Fruit fly (Drosophila melanogaster) whole organism, embryonic: Measurements from ENCODE around the gene drl.

Source experiments
- Ada2b ChIP-seq: fragments of 200-800 bp; sonication (Bioruptor generic); IDR thresholded peaks from 2 replicates; pipeline ENCODE4 v1.3.6; 2022; ENCODE audit warnings: missing biosample characterization, missing genetic modification characterization
- Adf1 ChIP-seq: fragments of 200-800 bp; sonication (Bioruptor generic); IDR thresholded peaks from 2 replicates; pipeline ENCODE4 v1.3.6; 2022; ENCODE audit warnings: missing biosample characterization, missing genetic modification characterization
- CG10959 ChIP-seq: fragments of 200-800 bp; sonication (Bioruptor generic); IDR thresholded peaks from 2 replicates; pipeline ENCODE4 v1.3.6; 2022; ENCODE audit warnings: missing biosample characterization, missing genetic modification characterization
- CG11093 ChIP-seq: fragments of 200-800 bp; sonication (Bioruptor generic); IDR thresholded peaks from 3 replicates; pipeline ENCODE4 v1.3.6; 2022; ENCODE audit warnings: missing biosample characterization, missing genetic modification characterization
- CG12769 ChIP-seq: fragments of 200-800 bp; sonication (Bioruptor generic); optimal IDR thresholded peaks from 2 replicates; lab custom pipeline; 2019; ENCODE audit warnings: missing biosample characterization, mild to moderate bottlenecking, missing genetic modification characterization, moderate library complexity
- CG13296 ChIP-seq: fragments of 200-800 bp; sonication (Bioruptor generic); optimal IDR thresholded peaks from 3 replicates; lab custom pipeline; 2018; ENCODE audit warnings: missing biosample characterization, mild to moderate bottlenecking, missing genetic modification characterization
- CG14014 ChIP-seq: fragments of 200-800 bp; sonication (Bioruptor generic); IDR thresholded peaks from 2 replicates; pipeline ENCODE4 v1.3.6; 2022; ENCODE audit warnings: missing biosample characterization, missing genetic modification characterization
- CG15514 ChIP-seq: fragments of 200-800 bp; sonication (Bioruptor generic); optimal IDR thresholded peaks from 3 replicates; lab custom pipeline; 2017; ENCODE audit warnings: missing biosample characterization, missing genetic modification characterization, mild to moderate bottlenecking, moderate library complexity, missing genetic modification reagents
- CG1602 ChIP-seq: fragments of 200-800 bp; sonication (Bioruptor generic); optimal IDR thresholded peaks from 3 replicates; lab custom pipeline; 2016; ENCODE audit warnings: missing biosample characterization, missing genetic modification characterization
- CG2678 ChIP-seq: fragments of 200-800 bp; sonication (Bioruptor generic); optimal IDR thresholded peaks from 3 replicates; lab custom pipeline; 2019; ENCODE audit warnings: missing biosample characterization, mild to moderate bottlenecking, missing genetic modification characterization, moderate library complexity
- CG33557 ChIP-seq: fragments of 200-800 bp; sonication (Bioruptor generic); optimal IDR thresholded peaks from 2 replicates; lab custom pipeline; 2019; ENCODE audit warnings: missing biosample characterization, mild to moderate bottlenecking, missing genetic modification characterization, moderate library complexity
- CG3407 ChIP-seq: fragments of 200-800 bp; sonication (Bioruptor generic); optimal IDR thresholded peaks from 2 replicates; lab custom pipeline; 2018; ENCODE audit warnings: missing biosample characterization, mild to moderate bottlenecking, missing genetic modification characterization
- CG6683 ChIP-seq: fragments of 200-800 bp; sonication (Bioruptor generic); optimal IDR thresholded peaks from 2 replicates; lab custom pipeline; 2017; ENCODE audit warnings: missing biosample characterization, mild to moderate bottlenecking, missing genetic modification characterization, missing genetic modification reagents
- CG6854 ChIP-seq: fragments of 200-800 bp; sonication (Bioruptor generic); optimal IDR thresholded peaks from 3 replicates; lab custom pipeline; 2017; ENCODE audit warnings: missing biosample characterization, mild to moderate bottlenecking, missing genetic modification characterization
- CG7372 ChIP-seq: fragments of 200-800 bp; sonication (Bioruptor generic); IDR thresholded peaks from 2 replicates; pipeline ENCODE4 v1.3.6; 2022; ENCODE audit warnings: missing biosample characterization, missing genetic modification characterization
- CG7556 ChIP-seq: fragments of 200-800 bp; sonication (Bioruptor generic); optimal IDR thresholded peaks from 2 replicates; lab custom pipeline; 2017; ENCODE audit warnings: missing biosample characterization, mild to moderate bottlenecking, missing genetic modification characterization
- CG8924 ChIP-seq: fragments of 200-800 bp; optimal IDR thresholded peaks from 3 replicates; lab custom pipeline; 2019; ENCODE audit warnings: missing biosample characterization, mild to moderate bottlenecking, missing genetic modification characterization, moderate library complexity
- CrebB ChIP-seq: fragments of 200-800 bp; sonication (Bioruptor generic); optimal IDR thresholded peaks from 3 replicates; lab custom pipeline; 2018; ENCODE audit warnings: missing biosample characterization, mild to moderate bottlenecking, missing genetic modification characterization
- HHEX ChIP-seq: fragments of 200-800 bp; sonication (Bioruptor generic); optimal IDR thresholded peaks from 3 replicates; lab custom pipeline; 2017; ENCODE audit warnings: missing biosample characterization, mild to moderate bottlenecking, missing genetic modification characterization, missing genetic modification reagents
- Hr3 ChIP-seq: fragments of 200-800 bp; sonication (Bioruptor generic); optimal IDR thresholded peaks from 3 replicates; lab custom pipeline; 2016; ENCODE audit warnings: missing biosample characterization, missing genetic modification characterization
- Med ChIP-seq: fragments of 200-800 bp; sonication (Bioruptor generic); peaks from one replicate; lab custom pipeline; 2016; ENCODE audit warnings: missing biosample characterization, missing genetic modification characterization, mild to moderate bottlenecking, inconsistent platforms, moderate library complexity
- Ravus ChIP-seq: fragments of 200-800 bp; sonication (Bioruptor generic); IDR thresholded peaks from 2 replicates; pipeline ENCODE4 v1.3.6; 2022; ENCODE audit warnings: missing biosample characterization, missing genetic modification characterization
- Six4 ChIP-seq: fragments of 200-800 bp; sonication (Bioruptor generic); optimal IDR thresholded peaks from 2 replicates; lab custom pipeline; 2016; ENCODE audit warnings: missing biosample characterization, missing genetic modification characterization
- Stat92E ChIP-seq, 3 experiments: fragments of >200 bp in 2 of 3; fragments of 200-800 bp in 1 of 3; sonication (Bioruptor generic) in 1 of 3; optimal IDR thresholded peaks; 2 replicates each; lab custom pipeline; 2017 to 2019; ENCODE audit warnings: missing biosample characterization in 3 of 3, missing genetic modification characterization in 3 of 3, mild to moderate bottlenecking in 1 of 3, moderate library complexity in 1 of 3
- cg ChIP-seq: fragments of 200-800 bp; sonication (Bioruptor generic); optimal IDR thresholded peaks from 3 replicates; lab custom pipeline; 2019; ENCODE audit warnings: missing biosample characterization, mild to moderate bottlenecking, missing genetic modification characterization, moderate library complexity
- chinmo ChIP-seq: fragments of 200-800 bp; sonication (Bioruptor generic); IDR thresholded peaks from 4 replicates; pipeline ENCODE4 v1.3.6; 2022; ENCODE audit warnings: missing biosample characterization, missing genetic modification characterization; ENCODE audit not compliant: partially characterized antibody
- corto ChIP-seq: fragments of 200-800 bp; sonication (Bioruptor generic); optimal IDR thresholded peaks from 2 replicates; lab custom pipeline; 2016; ENCODE audit warnings: missing biosample characterization, mild to moderate bottlenecking, missing genetic modification characterization, moderate library complexity
- croc ChIP-seq: fragments of 200-800 bp; sonication (Bioruptor generic); conservative IDR thresholded peaks from 3 replicates; pipeline ENCODE4 v1.3.6; 2022; ENCODE audit warnings: missing biosample characterization, missing genetic modification characterization
- dmrt11E ChIP-seq: fragments of 200-800 bp; sonication (Bioruptor generic); optimal IDR thresholded peaks from 3 replicates; lab custom pipeline; 2018; ENCODE audit warnings: missing biosample characterization, mild to moderate bottlenecking, missing genetic modification characterization, moderate library complexity
- fd64A ChIP-seq: fragments of 200-800 bp; sonication (Bioruptor generic); optimal IDR thresholded peaks from 3 replicates; lab custom pipeline; 2018; ENCODE audit warnings: missing biosample characterization, mild to moderate bottlenecking, missing genetic modification characterization
- gcm ChIP-seq: fragments of 200-800 bp; sonication (Bioruptor generic); optimal IDR thresholded peaks from 2 replicates; lab custom pipeline; 2019; ENCODE audit warnings: missing biosample characterization, mild to moderate bottlenecking, missing genetic modification characterization, moderate library complexity
- gcm2 ChIP-seq: fragments of 200-800 bp; sonication (Bioruptor generic); optimal IDR thresholded peaks from 2 replicates; lab custom pipeline; 2016; ENCODE audit warnings: missing biosample characterization, missing genetic modification characterization
- ham ChIP-seq: fragments of 200-800 bp; sonication (Bioruptor generic); IDR thresholded peaks from 2 replicates; pipeline ENCODE4 v1.3.6; 2022; ENCODE audit warnings: missing biosample characterization, missing genetic modification characterization
- jigr1 ChIP-seq: fragments of 200-800 bp; sonication (Bioruptor generic); IDR thresholded peaks from 3 replicates; pipeline ENCODE4 v1.3.6; 2022; ENCODE audit warnings: missing biosample characterization, missing genetic modification characterization
- lola ChIP-seq, 3 experiments: fragments of >200 bp in 2 of 3; fragments of 200-800 bp in 1 of 3; sonication (Bioruptor generic) in 1 of 3; optimal IDR thresholded peaks; 2 replicates each; lab custom pipeline; 2017 to 2019; ENCODE audit warnings: missing biosample characterization in 3 of 3, missing genetic modification characterization in 3 of 3, mild to moderate bottlenecking in 1 of 3, moderate library complexity in 1 of 3
- mirr ChIP-seq: fragments of 200-800 bp; sonication (Bioruptor generic); optimal IDR thresholded peaks from 3 replicates; lab custom pipeline; 2018; ENCODE audit warnings: missing biosample characterization, mild to moderate bottlenecking, missing genetic modification characterization
- p53 ChIP-seq: fragments of 200-800 bp; sonication (Bioruptor generic); optimal IDR thresholded peaks from 2 replicates; lab custom pipeline; 2016; ENCODE audit warnings: missing biosample characterization, missing genetic modification characterization
- pfk ChIP-seq: fragments of 200-800 bp; sonication (Bioruptor generic); optimal IDR thresholded peaks from 2 replicates; lab custom pipeline; 2018; ENCODE audit warnings: missing biosample characterization, mild to moderate bottlenecking, missing genetic modification characterization, moderate library complexity
- pnt ChIP-seq: fragments of 200-800 bp; sonication (Bioruptor generic); optimal IDR thresholded peaks from 3 replicates; lab custom pipeline; 2016; ENCODE audit warnings: missing biosample characterization, missing genetic modification characterization
- rib ChIP-seq: fragments of 200-800 bp; sonication (Bioruptor generic); IDR thresholded peaks from 2 replicates; pipeline ENCODE4 v1.3.6; 2022; ENCODE audit warnings: missing biosample characterization, missing genetic modification characterization
- row ChIP-seq: fragments of 200-800 bp; sonication (Bioruptor generic); IDR thresholded peaks from 3 replicates; pipeline ENCODE4 v1.3.6; 2022; ENCODE audit warnings: missing biosample characterization, missing genetic modification characterization
- shn ChIP-seq: fragments of 200-800 bp; sonication (Bioruptor generic); optimal IDR thresholded peaks from 3 replicates; lab custom pipeline; 2016; ENCODE audit warnings: missing biosample characterization, missing genetic modification characterization
- stc ChIP-seq: fragments of 200-800 bp; sonication (Bioruptor generic); IDR thresholded peaks from 2 replicates; pipeline ENCODE4 v1.3.6; 2022; ENCODE audit warnings: missing biosample characterization, missing genetic modification characterization
- tap ChIP-seq: fragments of 200-800 bp; optimal IDR thresholded peaks from 3 replicates; lab custom pipeline; 2019; ENCODE audit warnings: missing biosample characterization, mild to moderate bottlenecking, missing genetic modification characterization, moderate library complexity
- unpg ChIP-seq: fragments of 200-800 bp; sonication (Bioruptor generic); optimal IDR thresholded peaks from 3 replicates; lab custom pipeline; 2018; ENCODE audit warnings: missing biosample characterization, mild to moderate bottlenecking, missing genetic modification characterization, moderate library complexity

drl gene

DNA sequence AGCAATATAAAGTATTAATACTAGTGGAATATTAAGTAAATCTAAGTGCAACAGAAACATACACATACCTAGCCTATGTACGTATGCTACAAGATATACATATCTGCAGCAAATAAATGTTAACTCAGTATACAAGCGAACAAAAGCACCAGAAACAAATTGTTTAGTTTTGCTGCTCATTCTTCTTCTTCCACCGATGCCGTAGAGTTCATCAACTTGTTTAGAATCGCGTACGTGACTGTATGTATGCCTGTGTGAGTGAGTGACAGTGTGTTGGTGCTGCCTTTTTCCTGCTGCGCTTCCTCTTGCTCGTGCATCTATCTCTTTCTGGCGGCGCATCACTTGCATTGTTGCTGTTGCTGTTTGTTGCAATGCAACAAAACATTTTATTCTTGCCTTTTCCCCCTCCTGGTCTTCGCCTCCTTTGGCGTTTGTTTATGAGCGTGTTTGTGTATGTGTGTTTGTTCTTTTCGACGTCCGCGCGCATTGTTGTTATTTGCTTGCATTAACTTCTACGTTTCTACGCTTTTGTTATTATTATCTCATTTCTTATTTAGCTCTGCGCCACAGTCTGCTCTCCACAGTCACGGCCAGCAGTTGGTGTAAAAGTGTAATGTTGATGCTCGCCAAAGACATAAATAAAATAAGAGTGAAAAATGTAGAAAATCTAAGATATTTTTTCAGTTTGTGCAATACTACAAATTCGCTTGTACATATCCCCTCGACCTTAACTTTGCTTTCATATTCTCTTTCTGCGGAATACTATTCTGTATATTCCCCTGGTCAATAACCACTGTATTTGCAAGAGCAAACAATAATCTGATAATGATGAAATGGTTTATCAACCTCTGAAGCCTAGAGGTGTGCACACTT, 31.2 kb upstream of the drl start (continued):
- TF ChIP-seq pnt (GFP tag; lab: Kevin White, UChicago) = peak; percentile 31
- peak; percentile 15 for TF ChIP-seq CG8924
- TF ChIP-seq tap (tag; lab: Kevin White, UChicago) = peak; percentile 18
- TF ChIP-seq CG1602 (GFP tag; lab: Kevin White, UChicago) = peak; percentile 25
- peak; percentile 48 for TF ChIP-seq CG2678 (tag; lab: Kevin White, UChicago)
- TF ChIP-seq dmrt11E (tag; lab: Kevin White, UChicago) = peak; percentile 19
- no peak for TF ChIP-seq Ravus
- peak; percentile 1 for TF ChIP-seq p53 (GFP tag; lab: Kevin White, UChicago)
- TF ChIP-seq lola (GFP tag; optimal IDR thresholded peaks at IDR 0.05; lab: Kevin White, UChicago) = peak in 1 of 3 experiments; percentile 27
- peak; percentile 28; the same call in 1 of the 2 replicates for TF ChIP-seq Ada2b (GFP tag; lab: Robert Waterston, UW)
- TF ChIP-seq corto = peak; percentile 20
- no peak for TF ChIP-seq Stat92E (GFP tag; optimal IDR thresholded peaks at IDR 0.05; lab: Kevin White, UChicago)
- peak; percentile 32 for TF ChIP-seq CG7556
- peak; percentile 47; the same call in 2 of the 3 replicates for TF ChIP-seq row (GFP tag; lab: Robert Waterston, UW)
- 0 out of 2 replicates have a peak, but pooled peaks have one; percentile 36 for TF ChIP-seq CG7372 (GFP tag; lab: Robert Waterston, UW)
- TF ChIP-seq stc (GFP tag; lab: Robert Waterston, UW) = peak; percentile 46; the same call in 1 of the 2 replicates
- TF ChIP-seq jigr1 (GFP tag; lab: Robert Waterston, UW) = no peak
- peak; percentile 27 for TF ChIP-seq shn (GFP tag; lab: Kevin White, UChicago)
- peak; percentile 14 for TF ChIP-seq CG15514 (GFP tag; lab: Kevin White, UChicago)
- peak; percentile 29 for TF ChIP-seq HHEX (GFP tag; lab: Kevin White, UChicago)
- no peak for TF ChIP-seq fd64A (GFP tag; lab: Kevin White, UChicago)
- peak; percentile 2 for TF ChIP-seq CG13296 (GFP tag; lab: Kevin White, UChicago)
- peak; percentile 45; the same call in 1 of the 3 replicates for TF ChIP-seq croc (GFP tag; lab: Robert Waterston, UW)
- peak; percentile 84 for TF ChIP-seq cg (GFP tag; lab: Kevin White, UChicago)
- no peak for TF ChIP-seq gcm2 (GFP tag; lab: Kevin White, UChicago)
- no peak for TF ChIP-seq CG10959 (GFP tag; lab: Robert Waterston, UW)
- TF ChIP-seq CG33557 (GFP tag; lab: Kevin White, UChicago) = peak; percentile 46
- peak; percentile 15 for TF ChIP-seq Six4 (GFP tag; lab: Kevin White, UChicago)
- peak; percentile 22 for TF ChIP-seq unpg (GFP tag; lab: Kevin White, UChicago)
- TF ChIP-seq Adf1 = 0 out of 2 replicates have a peak, but pooled peaks have one; percentile 7
- TF ChIP-seq ham (GFP tag; lab: Robert Waterston, UW) = no peak; the same call in 1 of the 2 replicates

- 0 out of 2 replicates have a peak, but pooled peaks have one; percentile 2 for TF ChIP-seq stc (GFP tag; lab: Robert Waterston, UW)
- TF ChIP-seq Hr3 (GFP tag; lab: Kevin White, UChicago) = no peak
- TF ChIP-seq gcm (GFP tag; lab: Kevin White, UChicago) = no peak
- peak; percentile 17 for TF ChIP-seq CG12769 (tag; lab: Kevin White, UChicago)
- TF ChIP-seq CG14014 (GFP tag; lab: Robert Waterston, UW) = peak; percentile 18; the same call in 1 of the 2 replicates
- TF ChIP-seq CG6854 (GFP tag; lab: Kevin White, UChicago) = peak; percentile 8
- TF ChIP-seq CG3407 = no peak
- TF ChIP-seq mirr (GFP tag; lab: Kevin White, UChicago) = peak; percentile 51
- 0 out of 2 replicates have a peak, but pooled peaks have one; percentile 29 for TF ChIP-seq rib (GFP tag; lab: Robert Waterston, UW)
- no peak for TF ChIP-seq CG6683 (GFP tag; lab: Kevin White, UChicago)
- TF ChIP-seq chinmo (GFP tag; lab: Robert Waterston, UW) = peak; percentile 82; the same call in 3 of the 4 replicates
- peak; percentile 50 for TF ChIP-seq Med (GFP tag; lab: Kevin White, UChicago)
- peak; percentile 84 for TF ChIP-seq pfk (GFP tag; lab: Kevin White, UChicago)
- 0 out of 3 replicates have a peak, but pooled peaks have one; percentile 1 for TF ChIP-seq CG11093
- no peak for TF ChIP-seq CrebB (tag; lab: Kevin White, UChicago)
These were observed 30.4 kb upstream of the drl start for dm6 chr2L:19159552-19160406.
